Worm (Caenorhabditis elegans) whole organism, L4/young adult: ENCODE measurements around the gene C04G6.6.

Experiments
- W03F9.2 ChIP-seq: fragments of 150-350 bp; optimal IDR thresholded peaks from 2 replicates; lab custom pipeline; 2014; ENCODE audit warnings: missing biosample characterization, missing genetic modification characterization
- dao-5 ChIP-seq: sonication (generic microtip); optimal IDR thresholded peaks from 2 replicates; lab custom pipeline; 2016; ENCODE audit warnings: missing genotype, missing genetic modification characterization, moderate library complexity, missing compliant biosample characterization
- him-1 ChIP-seq: sonication (generic microtip); optimal IDR thresholded peaks from 2 replicates; lab custom pipeline; 2016; ENCODE audit warnings: missing genotype, missing genetic modification reagents, missing genetic modification characterization, missing compliant biosample characterization

DNA sequence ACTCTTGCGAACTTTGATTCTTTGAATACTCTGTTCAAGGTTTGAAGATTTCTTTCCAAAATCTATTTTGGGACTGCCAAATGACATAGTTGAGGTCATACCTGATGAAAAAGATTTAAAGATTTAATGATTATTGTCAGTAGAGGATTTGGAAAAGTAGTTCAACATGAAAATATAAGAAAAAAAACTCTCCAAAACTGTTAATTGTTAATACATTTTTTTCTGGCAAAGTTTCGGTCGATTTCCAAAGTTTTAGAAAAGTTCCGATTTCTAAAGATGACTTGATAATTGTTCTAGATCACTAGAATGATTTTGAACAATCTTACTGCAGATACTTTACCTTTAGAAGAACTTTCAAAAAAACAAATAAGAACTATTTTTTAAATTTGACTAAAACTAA is 28.3 kb downstream of the C04G6.6 start, which contains the start of gene C27A2.7:
- TF ChIP-seq him-1 (tag; lab: Kevin White, UChicago) = no peak
- TF ChIP-seq W03F9.2 = no peak
- TF ChIP-seq dao-5 (tag; lab: Kevin White, UChicago) = no peak
